Fruit fly (Drosophila melanogaster) whole organism, prepupa: ENCODE measurements around the gene Cpr11A.

Source experiments
- CG11762 ChIP-seq: fragments of 200-800 bp; sonication (Bioruptor generic); optimal IDR thresholded peaks from 3 replicates; lab custom pipeline; 2016; ENCODE audit warnings: missing biosample characterization, missing genetic modification characterization; ENCODE audit not compliant: insufficient read depth
- CG3032 ChIP-seq: fragments of 200-800 bp; optimal IDR thresholded peaks from 2 replicates; lab custom pipeline; 2019; ENCODE audit warnings: missing biosample characterization, mild to moderate bottlenecking, missing genetic modification characterization, moderate library complexity
- CG6792 ChIP-seq: fragments of 200-800 bp; sonication (Bioruptor generic); optimal IDR thresholded peaks from 3 replicates; lab custom pipeline; 2016; ENCODE audit warnings: missing biosample characterization, missing genetic modification characterization
- CG7368 ChIP-seq: fragments of 200-800 bp; sonication (Bioruptor generic); optimal IDR thresholded peaks from 3 replicates; lab custom pipeline; 2016; ENCODE audit warnings: missing biosample characterization, missing genetic modification characterization
- CG8319 ChIP-seq: fragments of 200-800 bp; sonication (Bioruptor generic); optimal IDR thresholded peaks from 3 replicates; lab custom pipeline; 2016; ENCODE audit warnings: missing biosample characterization, missing genetic modification characterization
- Hr38 ChIP-seq: sonication (Bioruptor generic); optimal IDR thresholded peaks from 2 replicates; lab custom pipeline; 2016; ENCODE audit warnings: missing biosample characterization, missing genetic modification characterization
- Hr39 ChIP-seq: fragments of 200-800 bp; sonication (Bioruptor generic); optimal IDR thresholded peaks from 2 replicates; lab custom pipeline; 2016; ENCODE audit warnings: missing biosample characterization, missing genetic modification characterization
- Hr4 ChIP-seq: fragments of 200-800 bp; sonication (Bioruptor generic); optimal IDR thresholded peaks from 3 replicates; lab custom pipeline; 2016; ENCODE audit warnings: missing biosample characterization, missing genetic modification characterization
- esn ChIP-seq: fragments of 200-800 bp; sonication (Bioruptor generic); optimal IDR thresholded peaks from 2 replicates; lab custom pipeline; 2016; ENCODE audit warnings: missing biosample characterization, mild to moderate bottlenecking, missing genetic modification characterization, moderate library complexity
- topi ChIP-seq: fragments of 200-800 bp; sonication (Bioruptor generic); optimal IDR thresholded peaks from 3 replicates; lab custom pipeline; 2016; ENCODE audit warnings: missing biosample characterization, missing genetic modification characterization

dm6 chrX:12473953-12474468 lies 12.8 kb upstream of the Cpr11A start:
- TF ChIP-seq Hr38 (GFP tag; lab: Kevin White, UChicago) (no peak), Hr4 (GFP tag; lab: Kevin White, UChicago) (peak; percentile 6), topi (GFP tag; lab: Kevin White, UChicago) (peak; percentile 44), CG11762 (GFP tag; lab: Kevin White, UChicago) (no peak), CG3032 (tag; lab: Kevin White, UChicago) (peak; percentile 1), CG6792 (GFP tag; lab: Kevin White, UChicago) (peak; percentile 6), esn (GFP tag; lab: Kevin White, UChicago) (peak; percentile 48), CG8319 (GFP tag; lab: Kevin White, UChicago) (no peak), CG7368 (GFP tag; lab: Kevin White, UChicago) (no peak), Hr39 (GFP tag; lab: Kevin White, UChicago) (peak; percentile 26)
